Fruit fly (Drosophila melanogaster): ENCODE measurements around the gene Swip-1.

The Swip-1 gene

DNA sequence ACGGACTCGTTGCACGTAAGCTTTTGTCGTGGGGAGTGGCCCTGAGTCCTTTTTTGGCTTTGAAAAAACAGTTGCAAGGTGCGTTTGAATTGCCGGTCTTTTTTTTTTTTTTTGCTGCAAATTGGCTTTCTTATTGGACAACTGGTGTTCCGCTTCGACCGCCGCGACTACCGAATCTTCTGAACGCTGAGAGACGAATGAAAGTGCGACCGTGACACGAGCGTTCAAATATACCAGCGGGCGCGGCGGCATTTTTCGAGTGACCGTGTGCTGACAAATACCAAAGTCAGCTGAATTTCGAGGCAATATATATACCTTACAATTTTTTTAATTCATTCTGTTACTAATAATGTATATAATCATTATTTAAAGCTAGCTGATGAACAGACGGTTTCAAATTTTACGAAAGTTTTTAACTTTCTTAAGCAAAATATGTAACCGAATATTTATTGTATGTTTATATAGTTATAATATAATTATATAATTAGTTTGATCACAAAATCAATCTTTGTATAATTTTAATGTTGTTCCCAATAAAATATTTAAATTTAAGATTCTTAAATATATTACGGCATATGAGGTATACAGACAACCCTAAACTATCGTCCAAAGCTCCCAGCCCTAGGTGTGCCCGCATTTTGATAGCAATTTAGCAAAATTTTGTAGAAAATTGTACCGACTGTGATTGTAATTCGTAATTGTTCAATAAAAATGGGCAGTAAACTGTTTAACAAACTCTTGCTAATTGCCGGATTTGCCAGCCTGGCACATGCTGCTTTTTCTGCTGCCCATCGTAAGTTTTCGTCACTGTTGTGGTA, at the start of gene Swip-1, which contains the start of gene EMC5:
TSS of gene Swip-1 (minus strand) at position 203 of the 818 bp plus-strand sequence.
TSS of gene EMC5 (plus strand) at position 630 of the 818 bp plus-strand sequence.
- no peak for TF ChIP-seq CTCF (optimal IDR thresholded peaks at IDR 0.05)

DNA sequence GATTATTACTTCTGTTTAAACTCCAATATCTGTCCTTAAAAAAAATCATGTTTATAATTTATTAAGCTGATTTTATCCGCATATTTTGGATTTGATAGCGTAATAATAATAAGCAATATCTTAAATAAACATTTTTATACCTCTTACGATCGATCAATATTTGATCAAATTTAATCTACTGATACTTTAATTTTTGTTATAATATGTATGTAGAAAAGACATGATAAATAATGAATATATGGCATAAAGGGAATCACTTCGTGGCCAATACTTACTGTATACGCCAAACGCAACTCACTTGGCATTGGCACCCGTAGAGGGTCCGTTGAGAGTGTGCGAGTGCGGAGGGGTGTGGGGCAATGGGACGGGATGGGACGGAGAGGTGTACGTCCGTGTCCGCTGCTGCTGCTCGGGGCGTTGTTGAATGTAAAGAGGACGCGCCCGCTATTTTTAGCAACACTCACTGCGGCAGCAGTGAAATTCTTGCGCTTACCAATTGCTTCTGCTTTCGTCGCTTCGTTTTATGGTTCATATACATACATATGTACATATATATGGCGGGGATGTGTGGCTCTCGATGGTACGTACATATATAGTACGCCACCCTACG, 49.1 kb upstream of the Swip-1 start:
- TF ChIP-seq CG8478 (optimal IDR thresholded peaks at IDR 0.05), result no peak
- TF ChIP-seq CTCF (optimal IDR thresholded peaks at IDR 0.05), result no peak

dm6 chr2L:19035013-19035412, 47.9 kb upstream of the Swip-1 start:
- TF ChIP-seq CTCF (optimal IDR thresholded peaks at IDR 0.05) (no peak), CG8478 (optimal IDR thresholded peaks at IDR 0.05) (no peak)

DNA sequence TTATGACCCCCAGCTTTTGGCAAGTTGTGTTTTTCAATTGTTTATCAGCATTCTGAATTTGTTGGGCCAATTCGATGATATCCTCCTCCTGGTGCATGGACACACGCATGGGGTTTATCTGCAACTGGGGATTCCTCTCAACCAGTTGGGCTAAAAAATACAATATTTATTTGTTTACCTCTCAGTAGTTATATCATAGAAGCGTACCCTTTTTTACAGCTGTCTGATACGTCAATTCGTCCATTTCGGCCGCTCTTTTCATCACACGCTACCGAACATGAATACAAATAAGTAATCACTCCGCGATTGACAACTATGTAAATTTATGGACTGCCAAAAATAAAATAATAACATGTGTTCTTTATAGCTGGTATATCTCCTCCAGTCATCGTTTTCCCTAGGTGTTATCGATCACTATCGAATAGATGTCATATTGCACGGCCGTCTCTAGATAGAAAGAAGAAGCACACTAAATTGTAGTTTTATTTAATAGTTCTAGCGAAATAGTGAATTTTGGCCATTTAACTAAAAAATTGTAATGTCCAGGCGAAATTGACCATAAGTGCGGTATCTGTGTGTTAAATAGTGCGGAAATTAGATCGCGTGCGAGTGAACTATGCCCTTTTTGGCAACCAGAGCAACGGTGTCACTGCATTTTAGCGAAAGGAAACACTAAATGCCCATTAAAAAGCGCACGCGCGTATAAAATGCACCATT, 47.3 kb upstream of the Swip-1 start, which contains the start of the genes mib2 and CG31800:
TSS of gene mib2 (plus strand) at position 232 of the 717 bp plus-strand sequence.
TSS of gene CG31800 (minus strand) at position 364 of the 717 bp plus-strand sequence.
- TF ChIP-seq CG8478 (optimal IDR thresholded peaks at IDR 0.05), result no peak
- no peak for TF ChIP-seq CTCF (optimal IDR thresholded peaks at IDR 0.05)

DNA sequence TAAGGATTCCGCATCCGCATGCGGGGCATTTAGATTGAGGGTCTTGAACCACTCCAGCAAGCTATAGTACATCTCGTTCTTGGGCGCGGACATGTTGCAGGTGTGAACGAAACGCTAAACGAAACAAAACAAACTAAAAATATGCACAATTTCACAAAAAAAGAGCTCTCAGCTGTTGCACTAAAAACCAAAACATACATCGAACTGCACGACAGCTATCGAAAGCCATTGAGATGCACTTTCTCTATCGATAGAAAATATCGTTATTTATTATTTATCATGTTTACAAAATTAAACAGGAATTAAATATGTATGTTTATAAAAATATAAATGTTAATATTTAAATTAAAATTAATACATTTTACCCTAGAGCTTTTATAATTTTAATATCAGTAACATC, 46.2 kb upstream of the Swip-1 start, which contains the start of gene hook:
TSS of gene hook (minus strand) at position 211 of the 400 bp plus-strand sequence.
- TF ChIP-seq CG8478 (optimal IDR thresholded peaks at IDR 0.05) (no peak), CTCF (optimal IDR thresholded peaks at IDR 0.05) (no peak)

DNA sequence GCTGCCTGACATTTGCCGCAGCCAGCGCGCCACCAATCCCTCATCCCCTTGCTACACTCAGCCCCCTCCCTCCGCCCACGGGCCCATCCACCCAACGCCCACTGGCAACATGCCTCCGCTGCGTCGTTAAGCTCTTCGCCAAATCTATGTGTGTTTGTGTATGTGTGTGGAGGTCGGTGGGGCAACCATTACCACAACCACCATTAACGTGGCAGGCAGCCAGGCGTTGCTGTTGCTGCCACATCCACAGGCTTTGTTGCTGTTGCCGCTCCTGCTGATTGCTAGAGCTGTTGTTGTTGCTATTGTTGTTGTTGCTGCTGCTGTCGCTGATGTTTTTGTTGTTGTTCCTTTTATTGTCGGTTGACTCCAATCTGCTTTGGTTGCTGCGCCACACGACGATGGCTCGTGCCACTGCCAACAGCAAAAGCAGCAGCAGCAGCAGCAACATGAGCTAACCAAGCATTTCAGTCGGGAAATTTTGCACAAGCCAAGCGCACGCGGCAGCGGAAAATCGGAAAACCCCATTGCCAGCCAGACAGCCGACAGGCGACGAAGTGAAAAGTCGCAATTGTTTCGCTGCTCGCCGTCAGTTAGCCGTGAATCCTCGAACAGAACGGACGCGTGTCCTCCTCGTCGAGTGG, 40.3 kb upstream of the Swip-1 start, which contains the start of gene Sidpn:
TSS of gene Sidpn (plus strand) at position 465 of the 641 bp plus-strand sequence.
- no peak for TF ChIP-seq CG8478 (optimal IDR thresholded peaks at IDR 0.05)

- TF ChIP-seq CTCF (optimal IDR thresholded peaks at IDR 0.05), result no peak
- no peak for TF ChIP-seq CG8478 (optimal IDR thresholded peaks at IDR 0.05)
Observed at dm6 chr2L:19026491-19027197, 39.6 kb upstream of the Swip-1 start.

DNA sequence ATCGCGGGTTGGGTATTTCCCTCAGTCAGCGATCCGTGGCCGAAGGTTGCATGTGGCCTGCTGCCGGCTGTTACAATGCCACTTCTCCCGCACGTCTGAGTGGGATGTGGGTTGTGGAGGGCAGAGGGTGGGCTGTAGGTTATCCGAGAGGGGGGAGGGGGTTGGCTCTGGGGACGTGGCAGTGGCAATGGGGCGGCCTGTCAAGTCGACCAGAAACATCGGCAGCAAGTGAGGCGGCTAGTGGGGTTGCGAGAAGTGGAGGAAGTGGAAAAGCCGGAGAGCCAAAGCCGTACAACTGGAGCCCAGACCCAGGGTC, 37.6 kb upstream of the Swip-1 start:
- TF ChIP-seq CG8478 (optimal IDR thresholded peaks at IDR 0.05) (no peak), CTCF (optimal IDR thresholded peaks at IDR 0.05) (no peak)

DNA sequence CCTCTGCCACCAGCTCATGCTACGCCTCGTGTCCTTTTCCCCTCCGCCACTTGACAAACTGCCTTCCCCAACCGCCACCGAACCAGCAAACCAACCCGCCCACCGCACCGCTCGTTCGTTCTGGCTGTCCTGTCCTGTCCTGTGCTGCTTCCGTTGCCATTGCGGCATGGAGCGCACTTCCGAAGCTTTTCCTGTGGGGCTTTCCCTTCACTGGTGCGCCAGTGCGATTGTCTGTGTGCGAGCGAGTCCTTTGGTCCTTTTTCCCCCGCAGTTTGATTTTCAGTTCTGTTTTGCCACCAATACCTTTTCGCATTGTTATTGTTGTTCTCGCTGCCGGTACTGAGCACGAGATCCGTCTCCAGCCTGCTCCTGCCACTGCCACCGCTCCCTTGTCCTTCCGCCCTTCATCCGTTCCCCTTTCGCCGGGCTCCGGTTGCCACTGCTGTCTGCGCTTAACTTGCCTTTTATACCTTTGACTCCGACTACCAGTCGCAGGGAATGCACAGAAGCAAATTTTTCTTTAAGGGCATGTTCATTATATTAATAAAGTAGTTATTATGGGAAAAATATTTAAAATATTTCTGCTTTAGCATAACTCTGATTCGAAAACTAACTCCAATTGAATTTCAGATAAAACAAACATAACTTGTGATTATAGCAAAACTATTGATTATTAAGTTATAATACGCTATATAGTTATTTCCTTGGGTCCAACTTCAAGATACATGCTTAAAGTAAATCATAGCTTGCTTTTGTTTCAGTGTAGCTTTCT, 37.1 kb upstream of the Swip-1 start:
- no peak for TF ChIP-seq CTCF (optimal IDR thresholded peaks at IDR 0.05)

dm6 chr2L:19022221-19022516, 35.1 kb upstream of the Swip-1 start, which contains the start of gene CG15172:
TSS of gene CG15172 (plus strand) at chr2L:19022417.
- no peak for TF ChIP-seq CG8478 (optimal IDR thresholded peaks at IDR 0.05)
- no peak for TF ChIP-seq CTCF (optimal IDR thresholded peaks at IDR 0.05)

DNA sequence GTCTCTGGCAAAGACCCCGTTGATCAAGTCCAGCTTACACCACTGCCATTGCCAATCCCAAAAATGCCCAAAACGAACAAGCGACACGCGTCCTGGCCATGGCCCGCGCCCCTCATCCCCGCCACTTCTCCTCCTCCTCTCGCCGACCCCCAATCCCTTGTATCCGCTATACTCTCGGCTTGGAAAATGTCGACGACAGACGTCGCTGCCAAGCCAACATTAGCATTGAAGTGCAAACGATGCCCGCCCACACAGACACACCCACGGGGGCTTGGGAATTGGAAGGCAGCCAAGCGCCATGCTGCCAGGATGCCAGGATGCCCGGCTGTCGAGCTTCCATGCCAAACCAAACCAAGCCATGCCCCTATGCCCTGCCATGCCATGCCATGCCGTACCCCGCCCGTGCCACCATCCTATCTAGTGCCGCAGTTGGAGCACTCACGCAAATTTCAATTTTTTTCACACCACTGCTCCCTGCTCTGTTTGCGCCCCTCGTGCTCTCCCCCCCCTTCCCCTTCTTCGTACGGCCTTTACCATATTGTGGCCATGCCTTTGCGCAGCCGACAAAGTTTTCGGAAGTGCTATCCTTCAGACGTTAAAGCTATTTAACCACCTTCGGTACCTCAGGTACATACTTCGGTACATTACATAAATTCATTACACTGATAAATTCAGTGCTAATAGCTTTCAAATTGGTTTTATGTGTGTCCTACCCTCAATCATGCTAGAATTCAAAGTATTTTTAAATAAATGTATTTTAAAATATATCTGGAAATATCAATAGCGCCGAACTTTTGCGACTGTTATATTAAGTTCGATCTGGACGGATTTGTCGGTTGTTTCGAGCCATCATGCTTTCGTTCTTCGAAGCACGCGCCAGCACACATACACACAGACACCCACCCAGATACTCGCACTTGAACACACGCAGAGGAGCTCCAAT, 34.5 kb upstream of the Swip-1 start:
- no peak for TF ChIP-seq CG8478 (optimal IDR thresholded peaks at IDR 0.05)
- no peak for TF ChIP-seq CTCF (optimal IDR thresholded peaks at IDR 0.05)

DNA sequence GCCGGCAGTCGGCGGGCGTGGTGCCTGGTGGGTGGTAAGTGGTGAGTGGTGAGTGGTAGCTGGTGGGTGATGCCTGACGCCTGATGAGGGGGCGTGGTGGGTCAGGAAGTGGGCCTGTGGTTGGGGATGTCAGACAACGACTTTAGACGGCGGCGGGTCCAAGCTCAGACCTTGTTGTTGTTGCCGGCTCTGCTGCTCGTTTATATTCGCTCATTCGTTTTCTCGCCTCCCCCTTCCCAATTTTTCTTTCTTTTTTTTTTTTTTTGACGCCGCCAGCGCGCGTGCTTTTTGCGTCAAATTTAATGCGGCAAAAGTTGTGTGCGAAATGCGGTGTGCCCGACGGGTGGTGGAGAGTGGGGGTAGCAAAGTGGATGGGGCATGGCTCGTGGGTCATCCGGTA, 32.6 kb upstream of the Swip-1 start:
- TF ChIP-seq CTCF (optimal IDR thresholded peaks at IDR 0.05), result no peak
- TF ChIP-seq CG8478 (optimal IDR thresholded peaks at IDR 0.05), result no peak

- no peak for TF ChIP-seq CTCF (optimal IDR thresholded peaks at IDR 0.05)
- TF ChIP-seq CG8478 (optimal IDR thresholded peaks at IDR 0.05), result no peak
Observed at dm6 chr2L:19019160-19019592, 32.1 kb upstream of the Swip-1 start.
